Worm (Caenorhabditis elegans) whole organism, L2 larva: Measurements from ENCODE around the gene inso-1.

Experiments used
- R02D3.7 ChIP-seq: fragments of 150-350 bp; optimal IDR thresholded peaks from 2 replicates; lab custom pipeline; 2014; ENCODE audit warnings: missing biosample characterization, missing genetic modification characterization
- nhr-12 ChIP-seq: fragments of 150-350 bp; optimal IDR thresholded peaks from 2 replicates; lab custom pipeline; 2014; ENCODE audit warnings: missing biosample characterization, missing genetic modification characterization
- sma-3 ChIP-seq: sonication (generic microtip); optimal IDR thresholded peaks from 2 replicates; lab custom pipeline; 2016; ENCODE audit warnings: missing genetic modification reagents, missing genetic modification characterization, missing compliant biosample characterization
- sma-9 ChIP-seq, 2 experiments: fragments of 150-350 bp in 1 of 2; sonication (generic microtip) in 1 of 2; optimal IDR thresholded peaks; 2 replicates each; lab custom pipeline; 2014 to 2016; ENCODE audit warnings: missing genetic modification characterization in 2 of 2, mild to moderate bottlenecking in 1 of 2, missing biosample characterization in 1 of 2, missing compliant biosample characterization in 1 of 2, missing genetic modification reagents in 1 of 2, moderate library complexity in 1 of 2
- zag-1 ChIP-seq: fragments of 150-350 bp; optimal IDR thresholded peaks from 2 replicates; lab custom pipeline; 2014; ENCODE audit warnings: missing biosample characterization, missing genetic modification characterization

DNA sequence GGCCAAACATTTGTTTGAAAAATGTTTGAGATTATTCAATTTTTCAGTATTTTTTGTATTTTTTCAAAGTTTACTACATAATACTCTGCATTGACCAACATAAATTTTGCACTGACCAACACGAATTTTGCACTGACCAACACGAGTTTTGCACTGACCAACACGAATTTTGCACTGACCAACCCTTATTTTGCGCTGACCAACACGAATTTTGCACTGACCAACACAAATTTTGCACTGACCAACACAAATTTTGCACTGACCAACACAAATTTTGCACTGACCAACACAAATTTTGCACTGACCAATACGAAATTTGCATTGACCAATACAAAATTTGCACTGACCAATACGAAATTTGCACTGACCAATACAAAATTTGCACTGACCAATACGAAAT, 7.1 kb upstream of the inso-1 start:
- TF ChIP-seq sma-9 (GFP tag; optimal IDR thresholded peaks at IDR 0.05; lab: Kevin White, UChicago) (no peak), sma-9 (tag; optimal IDR thresholded peaks at IDR 0.05; lab: Kevin White, UChicago) (no peak), R02D3.7 (tag; lab: Kevin White, UChicago) (no peak), zag-1 (tag; lab: Kevin White, UChicago) (no peak), sma-3 (GFP tag; lab: Kevin White, UChicago) (no peak), nhr-12 (no peak)
